Fruit fly (Drosophila melanogaster) whole organism, embryonic: ENCODE results near the gene CG32487.
A peak's percentile ranks its signal among the peaks of the same experiment; 100 is the strongest.

Experiments used
- BEAF-32 ChIP-seq: fragments of 200-800 bp; sonication (Bioruptor generic); optimal IDR thresholded peaks from 3 replicates; lab custom pipeline; 2017; ENCODE audit warnings: missing biosample characterization, missing genetic modification characterization, mild to moderate bottlenecking, moderate library complexity, missing genetic modification reagents
- CG10267 ChIP-seq: fragments of 200-800 bp; sonication (Bioruptor generic); optimal IDR thresholded peaks from 2 replicates; lab custom pipeline; 2018; ENCODE audit warnings: missing biosample characterization, mild to moderate bottlenecking, missing genetic modification characterization, moderate library complexity
- CG11504 ChIP-seq: fragments of 200-800 bp; sonication (Bioruptor generic); optimal IDR thresholded peaks from 3 replicates; lab custom pipeline; 2019; ENCODE audit warnings: missing biosample characterization, mild to moderate bottlenecking, missing genetic modification characterization, moderate library complexity
- CG12659 ChIP-seq: fragments of 200-800 bp; sonication (Bioruptor generic); optimal IDR thresholded peaks from 3 replicates; lab custom pipeline; 2017; ENCODE audit warnings: mild to moderate bottlenecking, missing biosample characterization, missing genetic modification reagents, missing genetic modification characterization
- CG14860 ChIP-seq: fragments of 200-800 bp; sonication (Bioruptor generic); IDR thresholded peaks from 3 replicates; pipeline ENCODE4 v1.3.6; 2022; ENCODE audit warnings: missing biosample characterization, missing genetic modification characterization; ENCODE audit not compliant: partially characterized antibody
- CG14965 ChIP-seq: fragments of 200-800 bp; sonication (Bioruptor generic); optimal IDR thresholded peaks from 2 replicates; lab custom pipeline; 2016; ENCODE audit warnings: missing biosample characterization, missing genetic modification characterization, borderline replicate concordance
- CG5245 ChIP-seq: fragments of 200-800 bp; sonication (Bioruptor generic); optimal IDR thresholded peaks from 3 replicates; lab custom pipeline; 2016; ENCODE audit warnings: missing biosample characterization, missing genetic modification characterization
- CG6272 ChIP-seq: fragments of 200-800 bp; sonication (Bioruptor generic); IDR thresholded peaks from 2 replicates; pipeline ENCODE4 v1.3.6; 2022; ENCODE audit warnings: missing biosample characterization, missing genetic modification characterization
- CG6854 ChIP-seq: fragments of 200-800 bp; sonication (Bioruptor generic); optimal IDR thresholded peaks from 3 replicates; lab custom pipeline; 2017; ENCODE audit warnings: missing biosample characterization, mild to moderate bottlenecking, missing genetic modification characterization
- CG7963 ChIP-seq: fragments of 200-800 bp; sonication (Bioruptor generic); IDR thresholded peaks from 3 replicates; pipeline ENCODE4 v1.3.6; 2022; ENCODE audit warnings: missing biosample characterization, missing genetic modification characterization; ENCODE audit not compliant: partially characterized antibody
- CG8478 ChIP-seq: fragments of >200 bp; optimal IDR thresholded peaks from 2 replicates; lab custom pipeline; 2018
- CkIIα-i1 ChIP-seq: fragments of 200-800 bp; sonication (Bioruptor generic); IDR thresholded peaks from 2 replicates; pipeline ENCODE4 v1.3.6; 2022; ENCODE audit warnings: missing biosample characterization, missing genetic modification characterization
- Dbx ChIP-seq: fragments of 200-800 bp; sonication (Bioruptor generic); IDR thresholded peaks from 3 replicates; pipeline ENCODE4 v1.3.6; 2022; ENCODE audit warnings: missing biosample characterization, missing genetic modification characterization
- Dref ChIP-seq: fragments of 200-800 bp; sonication (Bioruptor generic); IDR thresholded peaks from 2 replicates; pipeline ENCODE4 v1.3.6; 2022; ENCODE audit warnings: missing biosample characterization, missing genetic modification characterization
- E2f2 ChIP-seq: fragments of 200-800 bp; sonication (Bioruptor generic); IDR thresholded peaks from 2 replicates; pipeline ENCODE4 v1.3.6; 2022; ENCODE audit warnings: missing biosample characterization, missing genetic modification characterization
- Elba2 ChIP-seq: fragments of 200-800 bp; sonication (Bioruptor generic); optimal IDR thresholded peaks from 3 replicates; lab custom pipeline; 2016; ENCODE audit warnings: missing biosample characterization, missing genetic modification characterization
- HLH4C ChIP-seq: fragments of 200-800 bp; sonication (Bioruptor generic); IDR thresholded peaks from 3 replicates; pipeline ENCODE4 v1.3.6; 2022; ENCODE audit warnings: missing biosample characterization, missing genetic modification characterization; ENCODE audit not compliant: partially characterized antibody
- Hr39 ChIP-seq: fragments of >200 bp; optimal IDR thresholded peaks from 2 replicates; lab custom pipeline; 2017
- Hr78 ChIP-seq, 2 experiments: fragments of 200-800 bp in 1 of 2; fragments of >200 bp in 1 of 2; sonication (Bioruptor generic) in 1 of 2; optimal IDR thresholded peaks; 2 replicates each; lab custom pipeline; 2017 to 2019; ENCODE audit warnings: missing biosample characterization in 2 of 2, missing genetic modification characterization in 2 of 2, mild to moderate bottlenecking in 1 of 2, moderate library complexity in 1 of 2
- MBD-R2 ChIP-seq: fragments of 200-800 bp; sonication (Bioruptor generic); IDR thresholded peaks from 2 replicates; pipeline ENCODE4 v1.3.6; 2022; ENCODE audit warnings: missing biosample characterization, missing genetic modification characterization
- Mes4 ChIP-seq: fragments of 200-800 bp; sonication (Bioruptor generic); optimal IDR thresholded peaks from 2 replicates; lab custom pipeline; 2016; ENCODE audit warnings: missing biosample characterization, missing genetic modification characterization
- Myb ChIP-seq: fragments of 200-800 bp; sonication (Bioruptor generic); optimal IDR thresholded peaks from 2 replicates; lab custom pipeline; 2016; ENCODE audit warnings: missing biosample characterization, missing genetic modification characterization
- NC2α ChIP-seq: fragments of 200-800 bp; sonication (Bioruptor generic); optimal IDR thresholded peaks from 2 replicates; lab custom pipeline; 2016; ENCODE audit warnings: missing biosample characterization, missing genetic modification characterization
- Rx ChIP-seq: fragments of 200-800 bp; sonication (Bioruptor generic); IDR thresholded peaks from 2 replicates; pipeline ENCODE4 v1.3.6; 2022; ENCODE audit warnings: missing biosample characterization, missing genetic modification characterization
- abd-A ChIP-seq: fragments of 200-800 bp; sonication (Bioruptor generic); optimal IDR thresholded peaks from 3 replicates; lab custom pipeline; 2019; ENCODE audit warnings: missing biosample characterization, mild to moderate bottlenecking, missing genetic modification characterization, moderate library complexity
- al ChIP-seq: fragments of 200-800 bp; sonication (Bioruptor generic); IDR thresholded peaks from 2 replicates; pipeline ENCODE4 v1.3.6; 2022; ENCODE audit warnings: missing biosample characterization, missing genetic modification characterization
- amos ChIP-seq: fragments of 200-800 bp; sonication (Bioruptor generic); IDR thresholded peaks from 2 replicates; pipeline ENCODE4 v1.3.6; 2022; ENCODE audit warnings: missing biosample characterization, missing genetic modification characterization; ENCODE audit not compliant: partially characterized antibody
- bsh ChIP-seq, 2 experiments: fragments of 200-800 bp; sonication (Bioruptor generic); optimal IDR thresholded peaks; 2 replicates each; lab custom pipeline; 2017 to 2018; ENCODE audit warnings: mild to moderate bottlenecking in 2 of 2, missing biosample characterization in 2 of 2, missing genetic modification characterization in 2 of 2, moderate library complexity in 1 of 2
- chn ChIP-seq: fragments of 200-800 bp; sonication (Bioruptor generic); optimal IDR thresholded peaks from 2 replicates; lab custom pipeline; 2016; ENCODE audit warnings: missing biosample characterization, missing genetic modification characterization
- corto ChIP-seq: fragments of 200-800 bp; sonication (Bioruptor generic); optimal IDR thresholded peaks from 2 replicates; lab custom pipeline; 2016; ENCODE audit warnings: missing biosample characterization, mild to moderate bottlenecking, missing genetic modification characterization, moderate library complexity
- crol ChIP-seq: fragments of 200-800 bp; sonication (Bioruptor generic); IDR thresholded peaks from 2 replicates; pipeline ENCODE4 v1.3.6; 2022; ENCODE audit warnings: missing biosample characterization, missing genetic modification characterization
- da ChIP-seq: fragments of 200-800 bp; sonication (Bioruptor generic); optimal IDR thresholded peaks from 2 replicates; lab custom pipeline; 2016; ENCODE audit warnings: missing biosample characterization, missing genetic modification characterization
- dan ChIP-seq: fragments of 200-800 bp; sonication (Bioruptor generic); IDR thresholded peaks from 2 replicates; pipeline ENCODE4 v1.3.6; 2022; ENCODE audit warnings: missing biosample characterization, missing genetic modification characterization
- eve ChIP-seq, 2 experiments: fragments of >200 bp; optimal IDR thresholded peaks; 2 replicates each; lab custom pipeline; 2017; ENCODE audit warnings: missing biosample characterization in 2 of 2, missing genetic modification characterization in 2 of 2
- exex ChIP-seq: fragments of 200-800 bp; sonication (Bioruptor generic); optimal IDR thresholded peaks from 4 replicates; lab custom pipeline; 2018; ENCODE audit warnings: missing biosample characterization, mild to moderate bottlenecking, missing genetic modification characterization, moderate library complexity
- hbn ChIP-seq: fragments of 200-800 bp; sonication (Bioruptor generic); IDR thresholded peaks from 2 replicates; pipeline ENCODE4 v1.3.6; 2022; ENCODE audit warnings: missing biosample characterization, missing genetic modification characterization; ENCODE audit not compliant: partially characterized antibody
- kni ChIP-seq: fragments of 200-800 bp; sonication (Bioruptor generic); optimal IDR thresholded peaks from 3 replicates; lab custom pipeline; 2017; ENCODE audit warnings: mild to moderate bottlenecking, missing biosample characterization, missing genetic modification reagents, missing genetic modification characterization
- lilli ChIP-seq: fragments of 200-800 bp; sonication (Bioruptor generic); optimal IDR thresholded peaks from 3 replicates; lab custom pipeline; 2016; ENCODE audit warnings: missing biosample characterization, missing genetic modification characterization
- mirr ChIP-seq: fragments of 200-800 bp; sonication (Bioruptor generic); optimal IDR thresholded peaks from 3 replicates; lab custom pipeline; 2018; ENCODE audit warnings: missing biosample characterization, mild to moderate bottlenecking, missing genetic modification characterization
- onecut ChIP-seq: fragments of 200-800 bp; sonication (Bioruptor generic); IDR thresholded peaks from 2 replicates; pipeline ENCODE4 v1.3.6; 2022; ENCODE audit warnings: missing biosample characterization, missing genetic modification characterization
- p53 ChIP-seq: fragments of 200-800 bp; sonication (Bioruptor generic); optimal IDR thresholded peaks from 2 replicates; lab custom pipeline; 2016; ENCODE audit warnings: missing biosample characterization, missing genetic modification characterization
- phol ChIP-seq: fragments of 200-800 bp; sonication (Bioruptor generic); optimal IDR thresholded peaks from 3 replicates; lab custom pipeline; 2018; ENCODE audit warnings: missing biosample characterization, mild to moderate bottlenecking, missing genetic modification characterization, moderate library complexity
- pros ChIP-seq: fragments of 200-800 bp; sonication (Bioruptor generic); optimal IDR thresholded peaks from 3 replicates; lab custom pipeline; 2019; ENCODE audit warnings: missing biosample characterization, mild to moderate bottlenecking, missing genetic modification characterization, moderate library complexity
- scrt ChIP-seq: fragments of 200-800 bp; sonication (Bioruptor generic); optimal IDR thresholded peaks from 2 replicates; lab custom pipeline; 2018; ENCODE audit warnings: missing biosample characterization, mild to moderate bottlenecking, missing genetic modification characterization, moderate library complexity
- sug ChIP-seq: fragments of 200-800 bp; optimal IDR thresholded peaks from 2 replicates; lab custom pipeline; 2019; ENCODE audit warnings: missing biosample characterization, mild to moderate bottlenecking, missing genetic modification characterization, moderate library complexity
- usp ChIP-seq: fragments of >200 bp; optimal IDR thresholded peaks from 2 replicates; lab custom pipeline; 2017; ENCODE audit warnings: missing biosample characterization, missing genetic modification characterization

Gene CG32487

dm6 chr3L:3035769-3036583, 18.9 kb upstream of the CG32487 start (continued):
- TF ChIP-seq pros (GFP tag; lab: Kevin White, UChicago) (peak; percentile 57), Hr39 (no peak), scrt (GFP tag; lab: Kevin White, UChicago) (peak; percentile 86), CG6272 (GFP tag; lab: Robert Waterston, UW) (no peak), CG5245 (GFP tag; lab: Kevin White, UChicago) (peak; percentile 57), CG7963 (no peak), Elba2 (GFP tag; lab: Kevin White, UChicago) (no peak), p53 (GFP tag; lab: Kevin White, UChicago) (no peak), HLH4C (GFP tag; lab: Robert Waterston, UW) (no peak), CG6854 (GFP tag; lab: Kevin White, UChicago) (peak; percentile 87)

- TF ChIP-seq CG14965 (GFP tag; lab: Kevin White, UChicago) (no peak), sug (no peak), bsh (GFP tag; optimal IDR thresholded peaks at IDR 0.05; lab: Kevin White, UChicago) (no peak), exex (tag; lab: Kevin White, UChicago) (no peak), CG11504 (peak; percentile 6), usp (no peak), kni (peak; percentile 36), crol (GFP tag; lab: Robert Waterston, UW) (no peak), CG12659 (peak; percentile 7), hbn (peak; percentile 21; the same call in 1 of the 2 replicates), eve (GFP tag; optimal IDR thresholded peaks at IDR 0.05; lab: Kevin White, UChicago) (peak in 1 of 2 experiments; percentile 82), Dref (peak; percentile 70), Mes4 (GFP tag; lab: Kevin White, UChicago) (no peak), NC2α (GFP tag; lab: Kevin White, UChicago) (no peak), da (GFP tag; lab: Kevin White, UChicago) (no peak), lilli (GFP tag; lab: Kevin White, UChicago) (no peak), Dbx (no peak), abd-A (tag; lab: Kevin White, UChicago) (no peak), BEAF-32 (peak; percentile 39), onecut (no peak), Myb (GFP tag; lab: Kevin White, UChicago) (peak; percentile 27), corto (GFP tag; lab: Kevin White, UChicago) (no peak), phol (tag; lab: Kevin White, UChicago) (no peak), CG10267 (tag; lab: Kevin White, UChicago) (peak; percentile 13), E2f2 (GFP tag; lab: Robert Waterston, UW) (peak; percentile 96), CG14860 (no peak), mirr (GFP tag; lab: Kevin White, UChicago) (peak; percentile 5), amos (GFP tag; lab: Robert Waterston, UW) (peak; percentile 48), CkIIα-i1 (no peak), MBD-R2 (GFP tag; lab: Robert Waterston, UW) (0 out of 2 replicates have a peak, but pooled peaks have one; percentile 21), dan (GFP tag; lab: Robert Waterston, UW) (no peak), Rx (GFP tag; lab: Robert Waterston, UW) (no peak), CG8478 (peak; percentile 89), Hr78 (GFP tag; optimal IDR thresholded peaks at IDR 0.05; lab: Kevin White, UChicago) (no peak), chn (GFP tag; lab: Kevin White, UChicago) (no peak), CG6272 (GFP tag; lab: Robert Waterston, UW) (no peak), al (GFP tag; lab: Robert Waterston, UW) (no peak)
Measured at dm6 chr3L:3034779-3035643, 18.0 kb upstream of the CG32487 start, which contains the start of gene CG2162. Gene CG2162 (plus strand): TSS chr3L:3035196.
